Worm (Caenorhabditis elegans) whole organism, midembryonic: ENCODE measurements around the gene R08C7.8.

Source experiments
- T22C8.4 ChIP-seq: fragments of 200-800 bp; sonication (Bioruptor generic); IDR thresholded peaks from 2 replicates; pipeline ENCODE4 v1.3.6; 2022; ENCODE audit warnings: missing genetic modification characterization, missing compliant biosample characterization
- cog-1 ChIP-seq: sonication (generic microtip); optimal IDR thresholded peaks from 2 replicates; lab custom pipeline; 2016; ENCODE audit warnings: missing genetic modification characterization, missing compliant biosample characterization
- flt-1 ChIP-seq: fragments of 200-800 bp; sonication (Bioruptor generic); IDR thresholded peaks from 2 replicates; pipeline ENCODE4 v1.3.6; 2022; ENCODE audit warnings: missing genetic modification characterization, missing compliant biosample characterization
- med-1 ChIP-seq: sonication (generic microtip); optimal IDR thresholded peaks from 2 replicates; lab custom pipeline; 2017; ENCODE audit warnings: missing genetic modification characterization, mild to moderate bottlenecking, missing compliant biosample characterization, antibody characterized with exemption, missing genetic modification reagents; ENCODE audit not compliant: insufficient read depth
- ref-1 ChIP-seq: fragments of 200-800 bp; sonication (Bioruptor generic); conservative IDR thresholded peaks from 2 replicates; pipeline ENCODE4 v1.3.6; 2022; ENCODE audit warnings: missing genetic modification reagents, missing genetic modification characterization, missing compliant biosample characterization
- tab-1 ChIP-seq: fragments of 200-800 bp; sonication (Bioruptor generic); IDR thresholded peaks from 2 replicates; pipeline ENCODE4 v1.3.6; 2022; ENCODE audit warnings: missing genetic modification characterization, missing compliant biosample characterization
- ztf-29 ChIP-seq: fragments of 200-800 bp; sonication (Bioruptor generic); IDR thresholded peaks from 2 replicates; pipeline ENCODE4 v1.3.6; 2022; ENCODE audit warnings: missing genetic modification reagents, missing genetic modification characterization, missing compliant biosample characterization

ce11 chrIV:4481298-4481697, 47.0 kb upstream of the R08C7.8 start:
- TF ChIP-seq ztf-29 (GFP tag; lab: Robert Waterston, UW): no peak
- TF ChIP-seq flt-1 (GFP tag; lab: Robert Waterston, UW): no peak
- no peak for TF ChIP-seq T22C8.4
- TF ChIP-seq med-1 (GFP tag; lab: Kevin White, UChicago): no peak
- no peak for TF ChIP-seq ref-1 (GFP tag; lab: Robert Waterston, UW)
- no peak for TF ChIP-seq tab-1 (GFP tag; lab: Robert Waterston, UW)
- TF ChIP-seq cog-1: no peak
